Fruit fly (Drosophila melanogaster): ENCODE results near the gene betaGlu.
A peak's percentile ranks its signal among the peaks of the same experiment; 100 is the strongest.

betaGlu gene

DNA sequence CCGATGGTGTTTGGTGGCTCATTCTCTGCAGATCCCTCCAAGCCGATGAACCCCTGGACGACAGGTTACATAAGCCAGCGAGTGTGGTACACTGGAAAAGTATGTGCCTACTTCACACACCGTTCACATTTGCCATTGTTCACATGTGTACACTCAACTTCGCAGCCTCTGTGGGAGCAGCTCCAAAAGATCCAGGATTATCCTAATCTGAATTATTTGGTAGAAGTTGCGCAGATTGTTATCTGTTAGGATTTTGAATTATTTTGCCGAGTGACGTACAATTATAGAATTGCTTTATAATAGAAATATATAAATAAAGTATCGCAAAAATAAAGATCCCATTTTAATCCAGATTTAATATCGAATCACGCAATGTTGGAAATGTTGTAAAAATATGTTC, 4.1 kb downstream of the betaGlu start (continued):
- TF ChIP-seq CG4318 (GFP tag; optimal IDR thresholded peaks at IDR 0.05) = peak; percentile 57
- peak; percentile 23 for TF ChIP-seq CG11902 (GFP tag; optimal IDR thresholded peaks at IDR 0.05)
- peak; percentile 92 for TF ChIP-seq Eip78C (GFP tag)
- TF ChIP-seq esn (GFP tag; optimal IDR thresholded peaks at IDR 0.05) = peak; percentile 5
- peak; percentile 14 for TF ChIP-seq Lpt (GFP tag; optimal IDR thresholded peaks at IDR 0.05)
- peak; percentile 3 for TF ChIP-seq topi (GFP tag; optimal IDR thresholded peaks at IDR 0.05)
- TF ChIP-seq Eip93F (GFP tag; optimal IDR thresholded peaks at IDR 0.05) = no peak
- TF ChIP-seq Hr38 (GFP tag; optimal IDR thresholded peaks at IDR 0.05) = no peak
- no peak for TF ChIP-seq Smox (GFP tag; optimal IDR thresholded peaks at IDR 0.05)
- peak; percentile 23 for TF ChIP-seq CG7368 (GFP tag; optimal IDR thresholded peaks at IDR 0.05)
- peak; percentile 61 for TF ChIP-seq CG10631 (GFP tag; optimal IDR thresholded peaks at IDR 0.05)
- peak; percentile 13 for TF ChIP-seq Sox15 (GFP tag; optimal IDR thresholded peaks at IDR 0.05)
- peak; percentile 50 for TF ChIP-seq achi (GFP tag; optimal IDR thresholded peaks at IDR 0.05)
- TF ChIP-seq cyc (GFP tag; optimal IDR thresholded peaks at IDR 0.05) = peak; percentile 7
- no peak for TF ChIP-seq Gug (GFP tag; IDR thresholded peaks at IDR 0.05)
- TF ChIP-seq lz (GFP tag; optimal IDR thresholded peaks at IDR 0.05) = peak; percentile 10
- TF ChIP-seq fd85E (GFP tag; optimal IDR thresholded peaks at IDR 0.05) = no peak
- no peak for TF ChIP-seq CG31627 (GFP tag; optimal IDR thresholded peaks at IDR 0.05)
- peak; percentile 52 for TF ChIP-seq pdm3 (GFP tag; optimal IDR thresholded peaks at IDR 0.05)
- peak; percentile 82 for TF ChIP-seq CG32006 (GFP tag; optimal IDR thresholded peaks at IDR 0.05)
- peak; percentile 59 for TF ChIP-seq acj6 (GFP tag; optimal IDR thresholded peaks at IDR 0.05)

DNA sequence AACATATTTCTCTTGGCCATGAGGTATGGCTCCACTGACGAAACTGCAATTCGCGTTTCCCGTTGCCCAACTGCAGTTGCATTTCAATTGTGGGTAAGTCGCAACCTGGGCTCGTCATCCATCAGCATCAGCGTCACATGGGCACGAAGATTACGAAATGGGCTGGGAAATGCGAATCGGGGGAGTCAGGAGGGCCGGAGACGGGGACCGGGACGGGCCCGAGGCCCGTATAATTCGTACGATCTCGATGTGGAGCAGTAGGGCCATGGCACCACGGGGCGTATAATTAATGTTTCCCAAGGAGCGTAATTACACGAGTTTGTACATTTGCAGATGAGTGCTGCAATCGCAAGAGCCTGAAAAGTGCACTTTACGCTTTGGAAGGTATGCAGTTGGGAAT, 6.5 kb downstream of the betaGlu start:
- TF ChIP-seq Ets96B (tag; optimal IDR thresholded peaks at IDR 0.05) (no peak), Sox15 (GFP tag; optimal IDR thresholded peaks at IDR 0.05) (no peak), Hr4 (GFP tag; optimal IDR thresholded peaks at IDR 0.05) (no peak), Hr39 (GFP tag; optimal IDR thresholded peaks at IDR 0.05) (no peak)

DNA sequence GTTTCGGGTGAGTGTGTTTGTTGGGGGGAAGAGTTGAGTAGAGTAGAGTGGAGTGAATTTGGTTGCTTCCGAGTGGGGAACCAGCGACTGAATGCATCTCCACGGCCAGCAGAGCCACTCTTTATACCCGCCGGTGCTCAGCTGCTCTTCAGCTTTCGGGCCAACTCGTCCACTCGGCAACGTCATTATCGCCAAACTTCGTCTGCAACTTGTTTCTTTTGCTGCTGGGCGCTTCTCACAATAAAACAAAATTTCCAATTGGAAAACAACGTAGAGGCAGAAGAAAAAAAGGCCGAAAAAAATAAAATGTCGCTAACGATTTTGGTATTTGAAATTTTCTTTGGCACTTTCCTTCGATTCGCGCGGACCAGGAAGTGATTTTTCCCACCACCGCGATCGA, 7.0 kb downstream of the betaGlu start, which contains the start of gene CG2150:
CG2150 (minus strand) TSS at position 101 of the 400 bp plus-strand sequence.
- TF ChIP-seq CG15336 (GFP tag; IDR thresholded peaks at IDR 0.05) (0 out of 2 replicates have a peak, but pooled peaks have one; percentile 19), Ets21C (GFP tag; optimal IDR thresholded peaks at IDR 0.05) (no peak), CG6276 (GFP tag; optimal IDR thresholded peaks at IDR 0.05) (peak; percentile 48), eg (GFP tag; IDR thresholded peaks at IDR 0.05) (peak; percentile 36; the same call in 1 of the 3 replicates)

DNA sequence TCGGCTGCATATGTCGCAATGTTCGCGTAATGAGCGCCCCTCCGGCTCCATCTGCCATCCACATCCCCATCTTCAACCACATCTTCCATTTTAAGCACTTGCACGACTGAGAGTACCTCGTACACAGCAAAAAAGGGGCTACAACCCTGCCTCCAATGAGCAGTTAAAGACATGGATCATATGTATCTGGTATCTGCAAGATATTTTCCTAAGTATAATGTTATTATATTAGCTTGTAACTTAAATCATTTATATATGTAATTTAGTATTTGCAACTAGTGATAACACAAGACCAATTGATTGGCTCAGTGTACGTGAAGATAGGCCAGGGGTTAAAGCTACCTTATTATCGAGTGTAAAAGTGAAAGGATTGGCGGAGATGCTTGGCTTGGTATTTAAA, 9.0 kb downstream of the betaGlu start:
- TF ChIP-seq CG34406 (GFP tag; optimal IDR thresholded peaks at IDR 0.05) (peak; percentile 60), Eip93F (GFP tag; optimal IDR thresholded peaks at IDR 0.05) (no peak), Sox14 (GFP tag; optimal IDR thresholded peaks at IDR 0.05) (peak; percentile 34), CG31627 (GFP tag; optimal IDR thresholded peaks at IDR 0.05) (no peak), Sox15 (GFP tag; optimal IDR thresholded peaks at IDR 0.05) (peak; percentile 57), CG10631 (GFP tag; optimal IDR thresholded peaks at IDR 0.05) (peak; percentile 68), esn (GFP tag; optimal IDR thresholded peaks at IDR 0.05) (no peak), Eip78C (GFP tag) (peak; percentile 95), fkh (GFP tag; optimal IDR thresholded peaks at IDR 0.05) (no peak), dsx (GFP tag; optimal IDR thresholded peaks at IDR 0.05; ENCODE audit: poor library complexity, severe bottlenecking) (no peak), CG4318 (GFP tag; optimal IDR thresholded peaks at IDR 0.05) (peak; percentile 45), CG11294 (GFP tag; IDR thresholded peaks at IDR 0.05) (peak; percentile 13; the same call in 1 of the 2 replicates), Ets21C (GFP tag; optimal IDR thresholded peaks at IDR 0.05) (no peak), salr (GFP tag; optimal IDR thresholded peaks at IDR 0.05) (peak in 1 of 2 experiments; percentile 15), lz (GFP tag; optimal IDR thresholded peaks at IDR 0.05) (no peak), CG6792 (GFP tag; optimal IDR thresholded peaks at IDR 0.05) (peak; percentile 72), Lpt (GFP tag; optimal IDR thresholded peaks at IDR 0.05) (peak; percentile 69), CG16779 (tag; optimal IDR thresholded peaks at IDR 0.05) (peak; percentile 31), fd59A (GFP tag; optimal IDR thresholded peaks at IDR 0.05) (peak; percentile 46), net (GFP tag; optimal IDR thresholded peaks at IDR 0.05) (peak; percentile 67), cyc (GFP tag; optimal IDR thresholded peaks at IDR 0.05) (no peak), Hr39 (GFP tag; optimal IDR thresholded peaks at IDR 0.05) (no peak), CG3919 (GFP tag; optimal IDR thresholded peaks at IDR 0.05) (peak; percentile 79), Hr4 (GFP tag; optimal IDR thresholded peaks at IDR 0.05) (peak; percentile 84), CG8119 (GFP tag; IDR thresholded peaks at IDR 0.05) (peak; percentile 67; the same call in 2 of the 3 replicates), acj6 (GFP tag; optimal IDR thresholded peaks at IDR 0.05) (peak; percentile 68), CG10669 (GFP tag; optimal IDR thresholded peaks at IDR 0.05) (peak; percentile 73), CG7368 (GFP tag; optimal IDR thresholded peaks at IDR 0.05) (peak; percentile 54), CG11902 (GFP tag; optimal IDR thresholded peaks at IDR 0.05) (peak; percentile 45), Eip75B (GFP tag; optimal IDR thresholded peaks at IDR 0.05) (peak; percentile 59), CG9139 (GFP tag; optimal IDR thresholded peaks at IDR 0.05) (peak; percentile 27), Gug (GFP tag; IDR thresholded peaks at IDR 0.05) (peak; percentile 62), ss (GFP tag; optimal IDR thresholded peaks at IDR 0.05) (peak in 1 of 2 experiments; percentile 75)

All from whole organism, prepupa.